Worm (Caenorhabditis elegans): ENCODE measurements around the gene irld-8.

The irld-8 gene

DNA sequence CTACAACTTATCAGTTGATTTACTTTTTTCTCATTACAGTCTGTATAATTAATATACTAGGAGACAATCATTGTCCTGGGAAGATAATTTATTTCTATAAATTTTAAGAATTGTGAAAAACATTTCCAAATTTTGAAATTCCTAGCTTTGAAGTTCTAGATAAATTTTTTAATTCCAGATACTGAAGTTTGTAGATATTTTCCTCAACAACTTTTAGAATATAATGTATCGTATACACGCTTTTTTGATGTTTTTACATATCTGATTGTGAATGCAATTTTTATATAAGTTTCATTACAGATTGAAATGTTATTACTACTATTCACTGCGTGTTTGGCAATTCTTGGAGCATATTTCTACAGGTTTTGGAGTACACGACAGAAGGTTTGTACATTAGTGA lies 36.6 kb downstream of the irld-8 start, which contains the start of gene faah-2:
Gene faah-2, plus strand, starts transcription at position 301 of the 400 bp plus-strand sequence.
- TF ChIP-seq C34F6.9 (tag; optimal IDR thresholded peaks at IDR 0.05) (no peak), nhr-21 (tag; optimal IDR thresholded peaks at IDR 0.05) (no peak), nhr-23 (tag; optimal IDR thresholded peaks at IDR 0.05) (no peak), lin-39 (tag; optimal IDR thresholded peaks at IDR 0.05) (no peak), ztf-1 (GFP tag; conservative IDR thresholded peaks at IDR 0.05) (no peak), blmp-1 (tag; optimal IDR thresholded peaks at IDR 0.05; ENCODE audit: insufficient read depth) (no peak), lin-11 (tag; optimal IDR thresholded peaks at IDR 0.05) (no peak), nhr-237 (tag; optimal IDR thresholded peaks at IDR 0.05) (no peak), gmeb-1 (tag; optimal IDR thresholded peaks at IDR 0.05) (no peak), nhr-11 (tag; optimal IDR thresholded peaks at IDR 0.05) (no peak), snpc-4 (tag; optimal IDR thresholded peaks at IDR 0.05) (no peak), zag-1 (tag; optimal IDR thresholded peaks at IDR 0.05) (no peak), ztf-4 (tag; optimal IDR thresholded peaks at IDR 0.05) (no peak), mbf-1 (tag; optimal IDR thresholded peaks at IDR 0.05) (no peak), sma-9 (GFP tag; optimal IDR thresholded peaks at IDR 0.05) (no peak), sma-9 (tag; optimal IDR thresholded peaks at IDR 0.05) (no peak), mdl-1 (tag; optimal IDR thresholded peaks at IDR 0.05) (no peak), nhr-10 (tag; optimal IDR thresholded peaks at IDR 0.05) (no peak)

DNA sequence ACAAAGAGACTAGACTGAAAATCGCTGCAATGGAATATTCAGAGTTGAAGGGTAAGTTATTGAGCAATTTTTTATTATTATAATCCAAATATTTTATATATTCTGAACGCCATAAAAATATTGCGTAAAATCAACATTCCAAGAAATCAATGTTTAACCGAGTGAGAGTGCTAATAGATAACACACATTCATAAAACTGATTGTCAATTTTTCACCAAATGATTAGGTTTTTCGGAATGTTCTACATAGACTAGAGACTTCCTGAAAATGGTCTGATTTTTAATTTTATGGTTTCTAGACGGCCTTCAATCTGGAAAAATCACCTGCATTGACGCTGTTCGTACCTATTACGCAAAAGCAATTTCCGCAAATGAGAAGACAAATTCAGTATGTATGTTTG lies 37.1 kb downstream of the irld-8 start:
- peak; percentile 56 for TF ChIP-seq fos-1 (tag; optimal IDR thresholded peaks at IDR 0.05)
- TF ChIP-seq nhr-12 (tag; optimal IDR thresholded peaks at IDR 0.05): no peak

DNA sequence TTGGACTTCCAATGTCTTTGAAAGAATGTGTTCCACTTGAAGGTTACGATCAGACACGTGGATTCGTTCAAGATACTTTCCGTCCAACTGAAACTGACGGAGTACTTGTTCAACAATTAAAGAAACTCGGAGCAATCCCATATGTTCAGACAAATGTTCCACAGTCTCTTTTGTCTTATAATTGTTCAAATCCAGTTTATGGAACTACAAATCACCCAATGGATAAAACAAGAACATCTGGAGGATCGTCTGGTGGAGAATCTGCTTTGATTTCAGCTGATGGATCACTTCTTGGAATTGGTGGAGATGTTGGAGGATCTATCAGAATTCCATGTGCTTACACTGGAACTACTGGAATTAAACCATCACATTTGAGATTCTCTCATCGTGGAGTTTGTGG lies 37.6 kb downstream of the irld-8 start:
- no peak for TF ChIP-seq gmeb-1 (tag; optimal IDR thresholded peaks at IDR 0.05)
- no peak for TF ChIP-seq ceh-16 (tag; optimal IDR thresholded peaks at IDR 0.05)
- no peak for TF ChIP-seq unc-62 (GFP tag; optimal IDR thresholded peaks at IDR 0.05)
- TF ChIP-seq nhr-25 (tag; optimal IDR thresholded peaks at IDR 0.05): no peak
- no peak for TF ChIP-seq lin-13 (GFP tag; optimal IDR thresholded peaks at IDR 0.05)
- TF ChIP-seq unc-39 (tag; optimal IDR thresholded peaks at IDR 0.05): no peak
- no peak for TF ChIP-seq aly-2 (tag; optimal IDR thresholded peaks at IDR 0.05)
- TF ChIP-seq nhr-11 (tag; optimal IDR thresholded peaks at IDR 0.05): no peak
- no peak for TF ChIP-seq mbf-1 (tag; optimal IDR thresholded peaks at IDR 0.05)
- TF ChIP-seq skn-1 (tag; optimal IDR thresholded peaks at IDR 0.05): no peak
- no peak for TF ChIP-seq nhr-237 (tag; optimal IDR thresholded peaks at IDR 0.05)
- TF ChIP-seq nhr-12 (tag; optimal IDR thresholded peaks at IDR 0.05): no peak
- no peak for TF ChIP-seq unc-55 (GFP tag; optimal IDR thresholded peaks at IDR 0.05)
- TF ChIP-seq elt-3 (tag; optimal IDR thresholded peaks at IDR 0.05): no peak
- no peak for TF ChIP-seq snpc-4 (tag; optimal IDR thresholded peaks at IDR 0.05)
- no peak for TF ChIP-seq nhr-10 (tag; optimal IDR thresholded peaks at IDR 0.05)
- no peak for TF ChIP-seq lin-11 (tag; optimal IDR thresholded peaks at IDR 0.05)
- no peak for TF ChIP-seq zag-1 (tag; optimal IDR thresholded peaks at IDR 0.05)
- TF ChIP-seq blmp-1 (tag; optimal IDR thresholded peaks at IDR 0.05; ENCODE audit: insufficient read depth): no peak

DNA sequence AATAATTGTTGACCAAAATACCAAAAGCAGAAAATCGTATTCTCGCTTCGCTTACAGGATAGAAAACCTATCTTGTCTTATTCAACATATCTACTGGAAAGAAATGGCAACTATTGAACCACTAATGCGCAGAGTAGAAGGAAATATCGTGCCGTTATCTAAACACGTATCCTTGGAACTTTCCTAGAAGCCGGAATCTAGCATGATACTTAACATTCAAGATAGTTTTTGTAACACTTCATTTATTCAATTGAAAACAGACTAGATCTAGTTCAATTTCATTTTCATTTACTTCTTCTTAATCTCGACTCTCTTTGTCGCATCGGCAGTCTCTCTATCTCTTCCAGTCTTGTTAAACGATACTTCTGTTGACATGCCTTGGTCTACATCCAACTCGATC lies 39.4 kb downstream of the irld-8 start:
- TF ChIP-seq fos-1 (tag; optimal IDR thresholded peaks at IDR 0.05) (no peak), sma-3 (GFP tag; optimal IDR thresholded peaks at IDR 0.05) (no peak), nhr-21 (tag; optimal IDR thresholded peaks at IDR 0.05) (no peak), R02D3.7 (tag; optimal IDR thresholded peaks at IDR 0.05) (no peak)

DNA sequence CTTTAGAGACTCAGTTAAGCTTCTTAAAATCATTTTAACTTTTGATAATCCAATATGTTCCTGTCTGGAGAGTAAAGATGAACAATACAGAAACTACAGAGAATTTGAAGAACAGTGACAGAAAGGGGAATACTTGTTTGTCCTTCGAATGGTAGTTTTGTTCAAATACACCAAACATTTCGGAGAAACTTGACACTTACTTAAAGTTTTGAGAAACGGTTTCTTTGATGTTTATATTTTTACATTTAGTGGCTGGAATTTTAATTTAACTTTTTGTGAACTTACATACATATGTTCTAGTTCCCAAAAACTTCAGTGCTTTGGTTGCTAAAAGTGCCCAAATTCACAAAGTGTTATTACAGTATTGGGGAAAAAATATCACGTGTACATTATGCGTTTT lies 41.6 kb downstream of the irld-8 start, which contains the start of gene B0218.5:
Gene B0218.5, minus strand, starts transcription at position 101 of the 400 bp plus-strand sequence.
- no peak for TF ChIP-seq ztf-11 (tag; optimal IDR thresholded peaks at IDR 0.05)
- TF ChIP-seq elt-3 (tag; optimal IDR thresholded peaks at IDR 0.05): no peak
- TF ChIP-seq nhr-6 (tag; optimal IDR thresholded peaks at IDR 0.05): no peak
- no peak for TF ChIP-seq sem-4 (tag; optimal IDR thresholded peaks at IDR 0.05)
- no peak for TF ChIP-seq elt-1 (tag; optimal IDR thresholded peaks at IDR 0.05)

DNA sequence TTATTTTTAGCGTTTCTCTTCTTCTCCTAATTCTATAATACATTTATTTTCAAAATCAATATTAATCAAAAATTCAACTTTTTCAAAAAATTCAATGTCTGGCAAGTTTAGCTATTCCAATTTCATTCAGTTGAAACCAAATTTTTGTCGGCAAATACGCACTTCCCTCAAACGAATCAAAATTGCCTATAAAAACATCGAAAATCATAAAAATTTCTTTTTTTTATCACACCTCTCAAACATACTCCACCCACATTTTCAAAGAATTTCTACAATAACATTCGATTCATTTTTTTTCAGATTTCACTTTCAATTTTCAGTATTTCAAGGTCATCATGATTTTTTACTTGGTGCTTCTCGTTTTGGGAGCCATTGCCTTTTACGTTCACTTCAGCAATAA lies 43.5 kb downstream of the irld-8 start, which contains the start of gene faah-1:
Gene faah-1, plus strand, starts transcription at position 301 of the 400 bp plus-strand sequence.
- TF ChIP-seq alr-1 (tag; optimal IDR thresholded peaks at IDR 0.05) (no peak), nhr-10 (tag; optimal IDR thresholded peaks at IDR 0.05) (no peak)

Measured in whole organism, L2 larva.